Worm (Caenorhabditis elegans) whole organism, L1 larva: ENCODE data around the gene F57H12.5.

Experiments used
- C04F5.9 ChIP-seq: sonication (generic microtip); optimal IDR thresholded peaks from 2 replicates; lab custom pipeline; 2016; ENCODE audit warnings: missing genetic modification characterization, missing compliant biosample characterization
- ceh-82 ChIP-seq, 3 experiments: fragments of 150-350 bp in 1 of 3; sonication (generic microtip) in 2 of 3; optimal IDR thresholded peaks; 2 replicates each; lab custom pipeline; 2014 to 2017; ENCODE audit warnings: missing biosample characterization in 3 of 3, missing genetic modification characterization in 3 of 3
- ces-1 ChIP-seq: fragments of 150-350 bp; optimal IDR thresholded peaks from 2 replicates; lab custom pipeline; 2014; ENCODE audit warnings: missing biosample characterization, missing genetic modification reagents, missing genetic modification characterization
- efl-1 ChIP-seq, 4 experiments: fragments of 150-350 bp; optimal IDR thresholded peaks in 3 of 4; peaks in 1 of 4; 1 replicate in 1 of 4; 2 replicates in 3 of 4; lab custom pipeline; 2014; ENCODE audit warnings: missing biosample characterization in 2 of 4, missing genetic modification characterization in 2 of 4, missing genetic modification reagents in 2 of 4
- isw-1 ChIP-seq: fragments of 200-800 bp; sonication (Bioruptor generic); IDR thresholded peaks from 2 replicates; pipeline ENCODE4 v1.3.6; 2022; ENCODE audit warnings: missing genetic modification characterization, missing compliant biosample characterization
- nhr-237 ChIP-seq: fragments of 150-350 bp; optimal IDR thresholded peaks from 2 replicates; lab custom pipeline; 2014; ENCODE audit warnings: missing biosample characterization, missing genetic modification characterization
- nhr-90 ChIP-seq: sonication (generic microtip); optimal IDR thresholded peaks from 2 replicates; lab custom pipeline; 2016; ENCODE audit warnings: mild to moderate bottlenecking, missing genetic modification characterization, missing compliant biosample characterization; ENCODE audit not compliant: poor library complexity
- pqm-1 ChIP-seq: sonication (generic microtip); optimal IDR thresholded peaks from 3 replicates; lab custom pipeline; 2017; ENCODE audit warnings: missing biosample characterization, missing genetic modification characterization
- rnt-1 ChIP-seq: sonication (generic microtip); optimal IDR thresholded peaks from 2 replicates; lab custom pipeline; 2016; ENCODE audit warnings: mild to moderate bottlenecking, missing genetic modification characterization, moderate library complexity, missing compliant biosample characterization
- skn-1 ChIP-seq: fragments of 150-350 bp; optimal IDR thresholded peaks from 2 replicates; lab custom pipeline; 2014; ENCODE audit warnings: missing biosample characterization, missing genetic modification characterization
- snpc-4 ChIP-seq: fragments of 150-350 bp; optimal IDR thresholded peaks from 2 replicates; lab custom pipeline; 2014; ENCODE audit warnings: missing biosample characterization, missing genetic modification characterization
- vab-15 ChIP-seq: sonication (generic microtip); optimal IDR thresholded peaks from 2 replicates; lab custom pipeline; 2017; ENCODE audit warnings: missing genotype, mild to moderate bottlenecking, missing genetic modification characterization, missing compliant biosample characterization
- ztf-11 ChIP-seq, 2 experiments: sonication (generic microtip); optimal IDR thresholded peaks; 2 replicates each; lab custom pipeline; 2016 to 2017; ENCODE audit warnings: missing genetic modification characterization in 2 of 2, missing biosample characterization in 1 of 2, missing compliant biosample characterization in 1 of 2
- ztf-4 ChIP-seq: fragments of 150-350 bp; optimal IDR thresholded peaks from 2 replicates; lab custom pipeline; 2014; ENCODE audit warnings: missing biosample characterization, missing genetic modification characterization

- no peak for TF ChIP-seq pqm-1 (tag; lab: Kevin White, UChicago)
- TF ChIP-seq skn-1 (tag; lab: Kevin White, UChicago), result no peak
- no peak for TF ChIP-seq nhr-237 (tag; lab: Kevin White, UChicago)
- no peak for TF ChIP-seq rnt-1 (tag; lab: Kevin White, UChicago)
- TF ChIP-seq vab-15 (tag; lab: Kevin White, UChicago), result no peak
- no peak for TF ChIP-seq ztf-11 (tag; optimal IDR thresholded peaks at IDR 0.05; lab: Kevin White, UChicago)
- TF ChIP-seq ztf-4 (tag; lab: Kevin White, UChicago), result no peak
- TF ChIP-seq efl-1 (optimal IDR thresholded peaks at IDR 0.05; lab: Kevin White, UChicago), result no peak
- TF ChIP-seq efl-1 (GFP tag; optimal IDR thresholded peaks at IDR 0.05 in 1 of 2; lab: Kevin White, UChicago), result no peak
- no peak for TF ChIP-seq C04F5.9 (tag; lab: Kevin White, UChicago)
- no peak for TF ChIP-seq ces-1 (GFP tag; lab: Kevin White, UChicago)
- no peak for TF ChIP-seq snpc-4 (tag; lab: Kevin White, UChicago)
- TF ChIP-seq isw-1 (GFP tag; lab: Robert Waterston, UW), result no peak
- TF ChIP-seq ceh-82 (tag; optimal IDR thresholded peaks at IDR 0.05; lab: Kevin White, UChicago), result no peak
- TF ChIP-seq nhr-90 (tag; lab: Kevin White, UChicago), result no peak
Measured at ce11 chrIV:8009374-8009773, 42.3 kb downstream of the F57H12.5 start.
